Worm (Caenorhabditis elegans) whole organism, L3 larva: ENCODE measurements around the gene rab-6.2.

ENCODE experiments used
- R02D3.7 ChIP-seq: fragments of 150-350 bp; optimal IDR thresholded peaks from 2 replicates; lab custom pipeline; 2014; ENCODE audit warnings: missing biosample characterization, missing genetic modification characterization
- ZK546.5 ChIP-seq: sonication (generic microtip); optimal IDR thresholded peaks from 2 replicates; lab custom pipeline; 2017; ENCODE audit warnings: missing biosample characterization, missing genetic modification characterization
- aly-2 ChIP-seq: fragments of 150-350 bp; optimal IDR thresholded peaks from 2 replicates; lab custom pipeline; 2014; ENCODE audit warnings: missing biosample characterization, missing genetic modification characterization
- ceh-16 ChIP-seq: sonication (generic microtip); optimal IDR thresholded peaks from 2 replicates; lab custom pipeline; 2017; ENCODE audit warnings: missing biosample characterization, missing genetic modification characterization
- ceh-28 ChIP-seq: fragments of 150-350 bp; optimal IDR thresholded peaks from 2 replicates; lab custom pipeline; 2014; ENCODE audit warnings: missing biosample characterization, missing genetic modification reagents, missing genetic modification characterization
- ceh-82 ChIP-seq: fragments of 150-350 bp; optimal IDR thresholded peaks from 2 replicates; lab custom pipeline; 2014; ENCODE audit warnings: missing biosample characterization, missing genetic modification characterization
- ceh-9 ChIP-seq: sonication (generic microtip); optimal IDR thresholded peaks from 2 replicates; lab custom pipeline; 2018; ENCODE audit warnings: missing biosample characterization, missing genetic modification characterization
- daf-12 ChIP-seq: fragments of 150-350 bp; optimal IDR thresholded peaks from 2 replicates; lab custom pipeline; 2014; ENCODE audit warnings: missing biosample characterization, missing genetic modification reagents, missing genetic modification characterization
- egl-27 ChIP-seq: sonication (generic microtip); optimal IDR thresholded peaks from 4 replicates; lab custom pipeline; 2017; ENCODE audit warnings: missing biosample characterization, missing genetic modification reagents, missing genetic modification characterization
- elt-1 ChIP-seq: fragments of 150-350 bp; optimal IDR thresholded peaks from 2 replicates; lab custom pipeline; 2014; ENCODE audit warnings: missing biosample characterization, missing genetic modification characterization
- elt-2 ChIP-seq: sonication (generic microtip); optimal IDR thresholded peaks from 2 replicates; lab custom pipeline; 2016; ENCODE audit warnings: missing genetic modification reagents, mild to moderate bottlenecking, missing genetic modification characterization, missing compliant biosample characterization
- elt-3 ChIP-seq, 3 experiments: fragments of 150-350 bp in 1 of 3; sonication (generic microtip) in 2 of 3; optimal IDR thresholded peaks; 2 replicates in 2 of 3; 4 replicates in 1 of 3; lab custom pipeline; 2014 to 2017; ENCODE audit warnings: missing biosample characterization in 3 of 3, missing genetic modification characterization in 3 of 3
- eor-1 ChIP-seq, 2 experiments: fragments of 150-350 bp; optimal IDR thresholded peaks; 2 replicates each; lab custom pipeline; 2014 to 2018; ENCODE audit warnings: missing biosample characterization in 2 of 2, missing genetic modification characterization in 2 of 2
- fkh-10 ChIP-seq: sonication (generic microtip); optimal IDR thresholded peaks from 2 replicates; lab custom pipeline; 2017; ENCODE audit warnings: missing biosample characterization, missing genetic modification reagents, missing genetic modification characterization
- fkh-2 ChIP-seq: fragments of 150-350 bp; optimal IDR thresholded peaks from 2 replicates; lab custom pipeline; 2014; ENCODE audit warnings: missing biosample characterization, missing genetic modification reagents, missing genetic modification characterization
- fos-1 ChIP-seq: fragments of 150-350 bp; optimal IDR thresholded peaks from 2 replicates; lab custom pipeline; 2014; ENCODE audit warnings: missing biosample characterization, missing genetic modification characterization
- hmg-11 ChIP-seq: sonication (generic microtip); optimal IDR thresholded peaks from 2 replicates; lab custom pipeline; 2016; ENCODE audit warnings: missing genetic modification characterization, missing compliant biosample characterization
- jun-1 ChIP-seq: fragments of 150-350 bp; optimal IDR thresholded peaks from 2 replicates; lab custom pipeline; 2014; ENCODE audit warnings: missing biosample characterization, missing genetic modification reagents, missing genetic modification characterization
- lin-15B ChIP-seq: fragments of 150-350 bp; optimal IDR thresholded peaks from 2 replicates; lab custom pipeline; 2014; ENCODE audit warnings: missing biosample characterization, missing genetic modification characterization
- lin-39 ChIP-seq: fragments of 150-350 bp; optimal IDR thresholded peaks from 2 replicates; lab custom pipeline; 2018; ENCODE audit warnings: missing biosample characterization, missing genetic modification reagents, missing genetic modification characterization
- lsy-12 ChIP-seq: sonication (generic microtip); optimal IDR thresholded peaks from 2 replicates; lab custom pipeline; 2016; ENCODE audit warnings: mild to moderate bottlenecking, missing genetic modification characterization, missing compliant biosample characterization
- mdl-1 ChIP-seq: fragments of 150-350 bp; optimal IDR thresholded peaks from 2 replicates; lab custom pipeline; 2014; ENCODE audit warnings: missing biosample characterization, missing genetic modification characterization
- mml-1 ChIP-seq: fragments of 150-350 bp; sonication (generic microtip); optimal IDR thresholded peaks from 3 replicates; lab custom pipeline; 2014; ENCODE audit warnings: missing biosample characterization, missing genetic modification characterization
- nhr-11 ChIP-seq: fragments of 150-350 bp; optimal IDR thresholded peaks from 2 replicates; lab custom pipeline; 2014; ENCODE audit warnings: missing biosample characterization, missing genetic modification characterization
- nhr-12 ChIP-seq: fragments of 150-350 bp; optimal IDR thresholded peaks from 2 replicates; lab custom pipeline; 2014; ENCODE audit warnings: missing biosample characterization, missing genetic modification characterization
- nhr-25 ChIP-seq: sonication (generic microtip); optimal IDR thresholded peaks from 2 replicates; lab custom pipeline; 2017; ENCODE audit warnings: missing biosample characterization, missing genetic modification characterization
- nhr-28 ChIP-seq: fragments of 150-350 bp; optimal IDR thresholded peaks from 2 replicates; lab custom pipeline; 2014; ENCODE audit warnings: missing biosample characterization, missing genetic modification characterization
- nhr-67 ChIP-seq: fragments of 150-350 bp; optimal IDR thresholded peaks from 2 replicates; lab custom pipeline; 2014; ENCODE audit warnings: missing biosample characterization, missing genetic modification characterization
- nhr-76 ChIP-seq: fragments of 150-350 bp; sonication (generic microtip); optimal IDR thresholded peaks from 5 replicates; lab custom pipeline; 2014; ENCODE audit warnings: missing biosample characterization, missing genetic modification characterization
- nhr-77 ChIP-seq: fragments of 150-350 bp; optimal IDR thresholded peaks from 2 replicates; lab custom pipeline; 2014; ENCODE audit warnings: missing biosample characterization, missing genetic modification characterization
- pha-4 ChIP-seq: fragments of 150-350 bp; optimal IDR thresholded peaks from 2 replicates; lab custom pipeline; 2014; ENCODE audit warnings: missing biosample characterization, missing genetic modification reagents, missing genetic modification characterization
- pqm-1 ChIP-seq: fragments of 150-350 bp; optimal IDR thresholded peaks from 2 replicates; lab custom pipeline; 2017; ENCODE audit warnings: missing biosample characterization, missing genetic modification characterization, inconsistent platforms
- sea-2 ChIP-seq: fragments of 150-350 bp; sonication (generic microtip); optimal IDR thresholded peaks from 4 replicates; lab custom pipeline; 2014; ENCODE audit warnings: missing biosample characterization, missing genetic modification reagents, missing genetic modification characterization
- skn-1 ChIP-seq: fragments of 150-350 bp; optimal IDR thresholded peaks from 2 replicates; lab custom pipeline; 2014; ENCODE audit warnings: missing biosample characterization, missing genetic modification characterization
- tbx-2 ChIP-seq: sonication (generic microtip); optimal IDR thresholded peaks from 2 replicates; lab custom pipeline; 2016; ENCODE audit warnings: mild to moderate bottlenecking, missing genetic modification characterization, missing compliant biosample characterization
- unc-39 ChIP-seq: sonication (generic microtip); optimal IDR thresholded peaks from 4 replicates; lab custom pipeline; 2017; ENCODE audit warnings: missing biosample characterization, missing genetic modification characterization
- zag-1 ChIP-seq: fragments of 150-350 bp; optimal IDR thresholded peaks from 2 replicates; lab custom pipeline; 2014; ENCODE audit warnings: missing biosample characterization, missing genetic modification characterization
- ztf-11 ChIP-seq: fragments of 150-350 bp; optimal IDR thresholded peaks from 2 replicates; lab custom pipeline; 2014; ENCODE audit warnings: missing biosample characterization, missing genetic modification characterization

The rab-6.2 gene

ce11 chrX:17237439-17237838, 15.2 kb downstream of the rab-6.2 start, which contains the start of gene T25G12.11:
Gene T25G12.11 (minus strand): TSS chrX:17237539.
- TF ChIP-seq nhr-11 = no peak
- no peak for TF ChIP-seq daf-12 (tag; lab: Kevin White, UChicago)
- TF ChIP-seq fos-1 = no peak
- TF ChIP-seq fkh-10 (GFP tag; lab: Kevin White, UChicago) = no peak
- no peak for TF ChIP-seq nhr-25 (tag; lab: Kevin White, UChicago)
- TF ChIP-seq nhr-67 = no peak
- no peak for TF ChIP-seq fkh-2 (tag; lab: Kevin White, UChicago)
- no peak for TF ChIP-seq zag-1
- TF ChIP-seq R02D3.7 (tag; lab: Kevin White, UChicago) = no peak
- no peak for TF ChIP-seq ceh-82 (tag; lab: Kevin White, UChicago)
- TF ChIP-seq pqm-1 (tag; lab: Kevin White, UChicago) = no peak
- no peak for TF ChIP-seq elt-3 (tag; optimal IDR thresholded peaks at IDR 0.05; lab: Kevin White, UChicago)
- TF ChIP-seq lsy-12 = no peak
- no peak for TF ChIP-seq lin-15B (tag; lab: Kevin White, UChicago)
- TF ChIP-seq pha-4 (tag; lab: Kevin White, UChicago) = no peak

- TF ChIP-seq elt-2 (tag; lab: Kevin White, UChicago) = peak; percentile 30
- TF ChIP-seq ceh-28 (tag; lab: Kevin White, UChicago) = no peak
Observed at ce11 chrX:17243053-17243452, 20.8 kb downstream of the rab-6.2 start, which contains the start of gene T25G12.13. Gene T25G12.13 (plus strand): TSS chrX:17243353.

- TF ChIP-seq elt-2 (tag; lab: Kevin White, UChicago) (peak; percentile 26), fkh-10 (GFP tag; lab: Kevin White, UChicago) (no peak)
Observed at ce11 chrX:17247260-17247659, 25.0 kb downstream of the rab-6.2 start.

DNA sequence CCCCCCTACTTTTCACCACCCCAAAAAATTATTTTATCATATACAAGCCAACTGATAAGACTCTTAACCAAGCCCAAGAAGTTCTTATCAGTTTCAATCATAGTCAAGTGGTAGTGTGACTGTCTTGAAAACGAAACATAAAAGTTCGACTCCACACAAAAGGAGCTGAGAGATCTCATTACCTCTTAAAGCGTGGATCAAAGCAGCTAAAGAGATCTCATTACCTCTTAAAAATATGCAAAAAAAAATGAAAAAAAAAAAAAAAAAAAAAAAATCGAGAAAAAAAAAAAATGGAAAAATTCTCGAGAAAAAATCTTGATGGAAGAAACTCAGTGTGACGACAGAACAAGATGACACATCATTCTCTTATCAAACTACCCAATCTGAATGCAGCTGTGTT, 33.5 kb downstream of the rab-6.2 start:
- peak; percentile 88 for TF ChIP-seq elt-2 (tag; lab: Kevin White, UChicago)
- peak; percentile 25 for TF ChIP-seq pqm-1 (tag; lab: Kevin White, UChicago)
- TF ChIP-seq, all 47 proteins: peak for 2; not testable (repeated sequence) for 45

- no peak for TF ChIP-seq nhr-12 (tag; lab: Kevin White, UChicago)
- TF ChIP-seq skn-1 (tag; lab: Kevin White, UChicago) = no peak
- TF ChIP-seq ceh-28 (tag; lab: Kevin White, UChicago) = no peak
- TF ChIP-seq nhr-67 = no peak
- no peak for TF ChIP-seq ZK546.5
- no peak for TF ChIP-seq aly-2 (tag; lab: Kevin White, UChicago)
- TF ChIP-seq mml-1 (tag; lab: Kevin White, UChicago) = no peak
- no peak for TF ChIP-seq elt-1 (tag; lab: Kevin White, UChicago)
- TF ChIP-seq tbx-2 (tag; lab: Kevin White, UChicago) = no peak
- no peak for TF ChIP-seq ztf-11 (tag; lab: Kevin White, UChicago)
- no peak for TF ChIP-seq unc-39 (tag; lab: Kevin White, UChicago)
- TF ChIP-seq lin-39 (tag; lab: Kevin White, UChicago) = no peak
- TF ChIP-seq ceh-16 (tag; lab: Kevin White, UChicago) = no peak
- TF ChIP-seq jun-1 (tag; lab: Kevin White, UChicago) = peak; percentile 56
- peak; percentile 93 for TF ChIP-seq pqm-1 (tag; lab: Kevin White, UChicago)
- TF ChIP-seq sea-2 = no peak
- TF ChIP-seq ceh-9 (tag; lab: Kevin White, UChicago) = no peak
- TF ChIP-seq pha-4 (tag; lab: Kevin White, UChicago) = peak; percentile 67
- no peak for TF ChIP-seq nhr-11
- TF ChIP-seq daf-12 (tag; lab: Kevin White, UChicago) = no peak
- no peak for TF ChIP-seq mdl-1
- no peak for TF ChIP-seq nhr-76 (tag; lab: Kevin White, UChicago)
- no peak for TF ChIP-seq nhr-28 (tag; lab: Kevin White, UChicago)
- TF ChIP-seq egl-27 (tag; lab: Kevin White, UChicago) = no peak
- no peak for TF ChIP-seq nhr-77
- TF ChIP-seq zag-1 = no peak
- no peak for TF ChIP-seq eor-1 (tag; optimal IDR thresholded peaks at IDR 0.05; lab: Kevin White, UChicago)
- TF ChIP-seq fkh-10 (GFP tag; lab: Kevin White, UChicago) = no peak
- no peak for TF ChIP-seq fkh-2 (tag; lab: Kevin White, UChicago)
- TF ChIP-seq elt-2 (tag; lab: Kevin White, UChicago) = peak; percentile 97
- TF ChIP-seq hmg-11 = no peak
Observed at ce11 chrX:17256769-17257168, 34.5 kb downstream of the rab-6.2 start, which contains the start of gene Y40C7B.4. Gene Y40C7B.4 (minus strand): TSS chrX:17256787.
